Worm (Caenorhabditis elegans): ENCODE measurements around the gene aat-3.

Gene aat-3

ce11 chrX:2526078-2526477, 26.0 kb upstream of the aat-3 start (continued):
- peak; percentile 31 for TF ChIP-seq snpc-4 (GFP tag; optimal IDR thresholded peaks at IDR 0.05)
- peak in 2 of 4 experiments; percentile 31 to 64 for TF ChIP-seq snpc-4 (tag; optimal IDR thresholded peaks at IDR 0.05)
- TF ChIP-seq nfya-1 (tag; optimal IDR thresholded peaks at IDR 0.05; ENCODE audit: borderline replicate concordance, insufficient read depth) = no peak
- no peak for TF ChIP-seq unc-62 (GFP tag; optimal IDR thresholded peaks at IDR 0.05)
- peak; percentile 61 for TF ChIP-seq snpc-1.3 (tag; optimal IDR thresholded peaks at IDR 0.05; ENCODE audit: insufficient read depth)
- no peak for TF ChIP-seq lin-35 (GFP tag; optimal IDR thresholded peaks at IDR 0.05)
- TF ChIP-seq F57C9.4 (tag; optimal IDR thresholded peaks at IDR 0.05) = no peak
- TF ChIP-seq attf-5 (GFP tag; optimal IDR thresholded peaks at IDR 0.05) = no peak
- peak; percentile 69 for TF ChIP-seq B0261.1 (tag; optimal IDR thresholded peaks at IDR 0.05)
- TF ChIP-seq snpc-3.4 (tag; optimal IDR thresholded peaks at IDR 0.05) = peak; percentile 60
- no peak for TF ChIP-seq ztf-6 (GFP tag; IDR thresholded peaks at IDR 0.05)
- TF ChIP-seq pbrm-1 (GFP tag; IDR thresholded peaks at IDR 0.05) = peak; percentile 62; the same call in 1 of the 2 replicates
- peak; percentile 24 for TF ChIP-seq lin-54 (GFP tag; optimal IDR thresholded peaks at IDR 0.05)
- 0 out of 2 replicates have a peak, but pooled peaks have one; percentile 50 for TF ChIP-seq ztf-25 (GFP tag; IDR thresholded peaks at IDR 0.05)
- TF ChIP-seq let-526 (GFP tag; IDR thresholded peaks at IDR 0.05) = no peak
- no peak for TF ChIP-seq nfya-2 (GFP tag; IDR thresholded peaks at IDR 0.05)
- TF ChIP-seq unc-130 (GFP tag; optimal IDR thresholded peaks at IDR 0.05) = no peak
- 0 out of 2 replicates have a peak, but pooled peaks have one; percentile 22 for TF ChIP-seq ekl-4 (GFP tag; IDR thresholded peaks at IDR 0.05)
- no peak for TF ChIP-seq ceh-91 (GFP tag; IDR thresholded peaks at IDR 0.05)
- TF ChIP-seq pha-4 (tag; optimal IDR thresholded peaks at IDR 0.05) = no peak
- no peak for TF ChIP-seq F33H1.4 (GFP tag; IDR thresholded peaks at IDR 0.05)
- TF ChIP-seq sptf-2 (GFP tag; optimal IDR thresholded peaks at IDR 0.05) = no peak
- TF ChIP-seq Y53G8AR.9 (GFP tag; conservative IDR thresholded peaks at IDR 0.05) = no peak
- TF ChIP-seq F37B4.10 (GFP tag; IDR thresholded peaks at IDR 0.05) = no peak
- no peak for TF ChIP-seq F57A8.1 (GFP tag; optimal IDR thresholded peaks at IDR 0.05)
- TF ChIP-seq bed-1 (GFP tag; IDR thresholded peaks at IDR 0.05) = no peak
- no peak for TF ChIP-seq lag-1 (GFP tag; IDR thresholded peaks at IDR 0.05)
- TF ChIP-seq nhr-80 (tag; optimal IDR thresholded peaks at IDR 0.05) = no peak
- TF ChIP-seq somi-1 (GFP tag; optimal IDR thresholded peaks at IDR 0.05) = no peak
- no peak for TF ChIP-seq mel-28 (tag; optimal IDR thresholded peaks at IDR 0.05; ENCODE audit: borderline replicate concordance)
- 0 out of 2 replicates have a peak, but pooled peaks have one; percentile 17 for TF ChIP-seq Y56A3A.18 (GFP tag; IDR thresholded peaks at IDR 0.05)
- no peak for TF ChIP-seq nfyb-1 (GFP tag; IDR thresholded peaks at IDR 0.05)
- no peak for TF ChIP-seq ztf-28 (GFP tag; IDR thresholded peaks at IDR 0.05)
- no peak for TF ChIP-seq rcor-1 (GFP tag; IDR thresholded peaks at IDR 0.05)
- TF ChIP-seq rpc-1 (optimal IDR thresholded peaks at IDR 0.05) = peak; percentile 73
- peak; percentile 84 for TF ChIP-seq rpc-1 (tag; optimal IDR thresholded peaks at IDR 0.05)
- TF ChIP-seq dpff-1 (tag; optimal IDR thresholded peaks at IDR 0.05) = no peak
- TF ChIP-seq Y67H2A.10 (GFP tag; conservative IDR thresholded peaks at IDR 0.05) = no peak
- no peak for TF ChIP-seq nhr-120 (GFP tag; IDR thresholded peaks at IDR 0.05)
- TF ChIP-seq lin-26 (GFP tag; IDR thresholded peaks at IDR 0.05) = peak; percentile 74
- no peak for TF ChIP-seq ztf-22 (GFP tag; optimal IDR thresholded peaks at IDR 0.05)
- TF ChIP-seq T07F8.4 (tag; optimal IDR thresholded peaks at IDR 0.05) = no peak
- TF ChIP-seq egrh-3 (GFP tag; IDR thresholded peaks at IDR 0.05) = no peak
- no peak for TF ChIP-seq egl-44 (GFP tag; IDR thresholded peaks at IDR 0.05)
- TF ChIP-seq hmg-1.2 (GFP tag; IDR thresholded peaks at IDR 0.05) = peak; percentile 47
- TF ChIP-seq hsf-1 (GFP tag; IDR thresholded peaks at IDR 0.05) = no peak
- TF ChIP-seq akir-1 (GFP tag; optimal IDR thresholded peaks at IDR 0.05) = no peak
- no peak for TF ChIP-seq sea-2 (GFP tag; IDR thresholded peaks at IDR 0.05)
- no peak for TF ChIP-seq K11D2.4 (GFP tag; IDR thresholded peaks at IDR 0.05)
- TF ChIP-seq T26A5.8 (tag; optimal IDR thresholded peaks at IDR 0.05) = no peak
